Fruit fly (Drosophila melanogaster) whole organism, pupa: Measurements from ENCODE around the gene Sox21b.

Experiments used
- CG10348 ChIP-seq: fragments of 200-800 bp; sonication (Bioruptor generic); IDR thresholded peaks from 2 replicates; pipeline ENCODE4 v1.3.6; 2022; ENCODE audit warnings: missing biosample characterization, missing genetic modification characterization
- CG12605 ChIP-seq: fragments of 200-800 bp; sonication (Bioruptor generic); IDR thresholded peaks from 2 replicates; pipeline ENCODE4 v1.3.6; 2022; ENCODE audit warnings: missing biosample characterization, missing genetic modification characterization
- CG13204 ChIP-seq: fragments of 200-800 bp; sonication (Bioruptor generic); optimal IDR thresholded peaks from 2 replicates; lab custom pipeline; 2018; ENCODE audit warnings: missing biosample characterization, mild to moderate bottlenecking, missing genetic modification characterization, moderate library complexity
- CG14655 ChIP-seq: fragments of 200-800 bp; sonication (Bioruptor generic); optimal IDR thresholded peaks from 3 replicates; lab custom pipeline; 2017; ENCODE audit warnings: mild to moderate bottlenecking, missing biosample characterization, missing genetic modification reagents, missing genetic modification characterization
- CG15710 ChIP-seq: fragments of 200-800 bp; sonication (Bioruptor generic); optimal IDR thresholded peaks from 2 replicates; lab custom pipeline; 2018; ENCODE audit warnings: missing biosample characterization, mild to moderate bottlenecking, missing genetic modification characterization, moderate library complexity
- CG17806 ChIP-seq: fragments of 200-800 bp; sonication (Bioruptor generic); optimal IDR thresholded peaks from 2 replicates; lab custom pipeline; 2018; ENCODE audit warnings: missing biosample characterization, mild to moderate bottlenecking, missing genetic modification characterization, moderate library complexity
- CG32121 ChIP-seq: fragments of 200-800 bp; sonication (Bioruptor generic); IDR thresholded peaks from 2 replicates; pipeline ENCODE4 v1.3.6; 2022; ENCODE audit warnings: missing biosample characterization, missing genetic modification characterization
- CG34367 ChIP-seq: fragments of 200-800 bp; sonication (Bioruptor generic); optimal IDR thresholded peaks from 2 replicates; lab custom pipeline; 2018; ENCODE audit warnings: missing biosample characterization, mild to moderate bottlenecking, missing genetic modification characterization
- CG4496 ChIP-seq: fragments of 200-800 bp; sonication (Bioruptor generic); IDR thresholded peaks from 3 replicates; pipeline ENCODE4 v1.3.6; 2022; ENCODE audit warnings: missing biosample characterization, missing genetic modification characterization
- CG8159 ChIP-seq: fragments of 200-800 bp; sonication (Bioruptor generic); optimal IDR thresholded peaks from 3 replicates; lab custom pipeline; 2018; ENCODE audit warnings: missing biosample characterization, mild to moderate bottlenecking, missing genetic modification characterization, moderate library complexity
- CG8301 ChIP-seq: fragments of 200-800 bp; sonication (Bioruptor generic); optimal IDR thresholded peaks from 2 replicates; lab custom pipeline; 2018; ENCODE audit warnings: missing biosample characterization, mild to moderate bottlenecking, missing genetic modification characterization
- CG9948 ChIP-seq: fragments of 200-800 bp; sonication (Bioruptor generic); optimal IDR thresholded peaks from 2 replicates; lab custom pipeline; 2018; ENCODE audit warnings: missing biosample characterization, mild to moderate bottlenecking, missing genetic modification characterization, moderate library complexity
- D1 ChIP-seq: fragments of 200-800 bp; sonication (Bioruptor generic); optimal IDR thresholded peaks from 2 replicates; lab custom pipeline; 2018; ENCODE audit warnings: missing biosample characterization, mild to moderate bottlenecking, missing genetic modification characterization, moderate library complexity
- EcR ChIP-seq: fragments of 200-800 bp; sonication (Bioruptor generic); optimal IDR thresholded peaks from 3 replicates; lab custom pipeline; 2019; ENCODE audit warnings: missing biosample characterization, missing genetic modification characterization, mild to moderate bottlenecking, moderate library complexity, missing genetic modification reagents
- Ets98B ChIP-seq: fragments of 200-800 bp; sonication (Bioruptor generic); IDR thresholded peaks from 2 replicates; pipeline ENCODE4 v1.3.6; 2022; ENCODE audit warnings: missing biosample characterization, missing genetic modification characterization
- Pif1A ChIP-seq: fragments of 200-800 bp; sonication (Bioruptor generic); optimal IDR thresholded peaks from 3 replicates; lab custom pipeline; 2016; ENCODE audit warnings: missing biosample characterization, missing genetic modification characterization
- Pif1B ChIP-seq: fragments of 200-800 bp; sonication (Bioruptor generic); optimal IDR thresholded peaks from 3 replicates; lab custom pipeline; 2016; ENCODE audit warnings: missing biosample characterization, missing genetic modification characterization
- Snoo ChIP-seq: fragments of 200-800 bp; sonication (Bioruptor generic); optimal IDR thresholded peaks from 3 replicates; lab custom pipeline; 2017; ENCODE audit warnings: missing biosample characterization, mild to moderate bottlenecking, missing genetic modification characterization, inconsistent platforms
- fd96Ca ChIP-seq: fragments of 200-800 bp; sonication (Bioruptor generic); IDR thresholded peaks from 3 replicates; pipeline ENCODE4 v1.3.6; 2022; ENCODE audit warnings: missing biosample characterization, missing genetic modification characterization
- gl ChIP-seq: fragments of 200-800 bp; sonication (Bioruptor generic); optimal IDR thresholded peaks from 2 replicates; lab custom pipeline; 2018; ENCODE audit warnings: missing biosample characterization, mild to moderate bottlenecking, missing genetic modification characterization
- rn ChIP-seq: fragments of 200-800 bp; sonication (Bioruptor generic); IDR thresholded peaks from 2 replicates; pipeline ENCODE4 v1.3.6; 2022; ENCODE audit warnings: missing biosample characterization, missing genetic modification characterization

Sox21b gene

DNA sequence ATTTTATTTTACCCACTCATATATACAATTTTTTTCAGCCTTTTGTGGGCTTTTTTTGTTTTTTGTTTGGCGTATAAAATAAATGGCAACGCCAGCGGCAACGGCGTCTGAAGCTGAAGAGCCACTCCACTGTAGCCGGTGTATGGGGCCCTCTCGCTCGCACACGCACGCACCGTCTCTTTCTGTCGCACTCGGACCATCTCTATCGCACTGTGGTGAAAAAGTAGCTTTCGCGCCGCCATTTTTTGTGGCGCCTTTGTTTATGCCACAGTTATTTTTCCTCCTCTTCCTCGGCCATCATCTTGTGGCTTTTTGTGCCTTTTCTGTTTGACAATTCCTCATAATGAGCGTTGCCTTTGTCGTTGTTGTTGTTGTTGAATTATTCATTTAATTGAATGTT, 9.1 kb downstream of the Sox21b start:
- no peak for TF ChIP-seq CG4496 (GFP tag; lab: Robert Waterston, UW)
- TF ChIP-seq CG15710 (tag; lab: Kevin White, UChicago), result no peak
- TF ChIP-seq CG8301 (tag; lab: Kevin White, UChicago), result no peak
- no peak for TF ChIP-seq CG8159
- TF ChIP-seq CG12605, result no peak
- no peak for TF ChIP-seq rn (GFP tag; lab: Robert Waterston, UW)
- TF ChIP-seq CG32121 (GFP tag; lab: Robert Waterston, UW), result no peak
- TF ChIP-seq gl (tag; lab: Kevin White, UChicago), result no peak
- TF ChIP-seq CG13204 (GFP tag; lab: Kevin White, UChicago), result no peak
- no peak for TF ChIP-seq CG17806 (tag; lab: Kevin White, UChicago)
- TF ChIP-seq Pif1B (GFP tag; lab: Kevin White, UChicago), result no peak
- TF ChIP-seq fd96Ca, result no peak
- no peak for TF ChIP-seq Ets98B (GFP tag; lab: Robert Waterston, UW)
- no peak for TF ChIP-seq D1 (tag; lab: Kevin White, UChicago)
- no peak for TF ChIP-seq CG10348 (GFP tag; lab: Robert Waterston, UW)
- no peak for TF ChIP-seq Snoo (tag; lab: Kevin White, UChicago)

dm6 chr3L:14118767-14119166, 12.4 kb downstream of the Sox21b start:
- TF ChIP-seq CG9948 (tag; lab: Kevin White, UChicago) (no peak), CG8301 (tag; lab: Kevin White, UChicago) (no peak), CG8159 (no peak), CG10348 (GFP tag; lab: Robert Waterston, UW) (no peak), Pif1B (GFP tag; lab: Kevin White, UChicago) (no peak), CG34367 (tag; lab: Kevin White, UChicago) (no peak), CG17806 (tag; lab: Kevin White, UChicago) (no peak), CG14655 (GFP tag; lab: Kevin White, UChicago) (no peak), Pif1A (GFP tag; lab: Kevin White, UChicago) (no peak), rn (GFP tag; lab: Robert Waterston, UW) (no peak), CG15710 (tag; lab: Kevin White, UChicago) (no peak)
- TF ChIP-seq, all 21 proteins: peak for 0

DNA sequence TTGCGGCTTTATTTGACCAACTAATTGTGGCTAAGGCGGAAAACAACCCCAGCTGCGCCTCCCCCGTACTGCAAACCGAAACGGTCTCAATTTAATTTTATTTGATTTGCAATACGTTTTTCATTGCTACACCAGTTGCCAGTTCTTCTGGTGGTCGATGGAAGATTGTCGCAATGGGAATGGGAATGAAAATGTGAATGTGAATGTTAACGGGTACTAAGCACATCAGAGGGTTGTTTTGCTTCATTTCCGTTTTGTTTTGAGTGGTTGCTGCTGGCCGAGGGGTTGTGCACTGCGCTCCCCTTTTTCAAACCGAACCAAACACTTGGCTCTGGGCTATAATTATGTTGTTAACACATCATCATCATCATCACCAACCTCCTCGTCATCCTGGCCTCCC, 17.0 kb downstream of the Sox21b start:
- TF ChIP-seq Ets98B (GFP tag; lab: Robert Waterston, UW) (no peak), CG17806 (tag; lab: Kevin White, UChicago) (no peak), gl (tag; lab: Kevin White, UChicago) (no peak), CG14655 (GFP tag; lab: Kevin White, UChicago) (no peak), Pif1B (GFP tag; lab: Kevin White, UChicago) (no peak), CG34367 (tag; lab: Kevin White, UChicago) (no peak), CG4496 (GFP tag; lab: Robert Waterston, UW) (no peak), CG8159 (no peak), D1 (tag; lab: Kevin White, UChicago) (no peak), CG9948 (tag; lab: Kevin White, UChicago) (no peak), Pif1A (GFP tag; lab: Kevin White, UChicago) (no peak), CG32121 (GFP tag; lab: Robert Waterston, UW) (no peak), CG12605 (no peak), CG13204 (GFP tag; lab: Kevin White, UChicago) (no peak), Snoo (tag; lab: Kevin White, UChicago) (no peak), CG8301 (tag; lab: Kevin White, UChicago) (no peak), rn (GFP tag; lab: Robert Waterston, UW) (no peak), EcR (GFP tag; lab: Kevin White, UChicago) (no peak)

- no peak for TF ChIP-seq Pif1B (GFP tag; lab: Kevin White, UChicago)
- no peak for TF ChIP-seq CG14655 (GFP tag; lab: Kevin White, UChicago)
- TF ChIP-seq CG8301 (tag; lab: Kevin White, UChicago), result no peak
- TF ChIP-seq gl (tag; lab: Kevin White, UChicago), result no peak
- TF ChIP-seq CG34367 (tag; lab: Kevin White, UChicago), result no peak
- no peak for TF ChIP-seq D1 (tag; lab: Kevin White, UChicago)
Measured at dm6 chr3L:14112899-14113430, 18.2 kb downstream of the Sox21b start.

DNA sequence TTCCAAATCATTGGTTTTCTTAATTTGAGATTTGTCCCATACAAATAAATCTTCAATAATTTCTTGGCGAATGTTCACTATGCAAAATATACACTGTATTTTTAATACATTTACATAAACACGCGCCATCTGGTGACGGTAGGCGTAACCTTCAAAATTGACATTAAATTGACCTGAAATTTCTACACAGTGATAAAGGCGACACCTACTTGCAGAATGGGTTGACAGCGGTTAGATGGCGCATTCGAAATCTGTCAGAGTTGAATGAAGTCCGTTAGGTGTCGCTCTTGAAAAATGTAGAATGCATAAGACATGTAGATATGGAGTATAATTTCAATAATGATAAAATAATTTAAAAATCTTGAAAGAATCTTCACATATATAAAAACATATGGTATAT, 19.7 kb downstream of the Sox21b start:
- TF ChIP-seq gl (tag; lab: Kevin White, UChicago) (no peak), Snoo (tag; lab: Kevin White, UChicago) (peak; percentile 50), D1 (tag; lab: Kevin White, UChicago) (peak; percentile 89), Pif1B (GFP tag; lab: Kevin White, UChicago) (no peak), Pif1A (GFP tag; lab: Kevin White, UChicago) (no peak), rn (GFP tag; lab: Robert Waterston, UW) (0 out of 2 replicates have a peak, but pooled peaks have one; percentile 36), CG10348 (GFP tag; lab: Robert Waterston, UW) (0 out of 2 replicates have a peak, but pooled peaks have one; percentile 13), CG8159 (peak; percentile 11), CG17806 (tag; lab: Kevin White, UChicago) (no peak), CG34367 (tag; lab: Kevin White, UChicago) (no peak)

dm6 chr3L:14109831-14110230, 21.3 kb downstream of the Sox21b start:
- no peak for TF ChIP-seq CG9948 (tag; lab: Kevin White, UChicago)
- TF ChIP-seq CG13204 (GFP tag; lab: Kevin White, UChicago), result no peak
- TF ChIP-seq rn (GFP tag; lab: Robert Waterston, UW), result no peak
- TF ChIP-seq CG12605, result no peak
- no peak for TF ChIP-seq CG8301 (tag; lab: Kevin White, UChicago)
- TF ChIP-seq CG8159, result no peak
- no peak for TF ChIP-seq CG15710 (tag; lab: Kevin White, UChicago)
- no peak for TF ChIP-seq D1 (tag; lab: Kevin White, UChicago)
- TF ChIP-seq gl (tag; lab: Kevin White, UChicago), result no peak
- no peak for TF ChIP-seq EcR (GFP tag; lab: Kevin White, UChicago)
